Fruit fly (Drosophila melanogaster) whole organism, embryonic: ENCODE measurements around the gene Nsun5.

Experiments used
- Atf3 ChIP-seq: fragments of 200-800 bp; sonication (Bioruptor generic); optimal IDR thresholded peaks from 3 replicates; lab custom pipeline; 2016; ENCODE audit warnings: missing biosample characterization, missing genetic modification characterization
- Bdp1 ChIP-seq: fragments of 200-800 bp; sonication (Bioruptor generic); optimal IDR thresholded peaks from 3 replicates; lab custom pipeline; 2016; ENCODE audit warnings: missing biosample characterization, missing genetic modification characterization
- Bteb2 ChIP-seq: fragments of 200-800 bp; sonication (Bioruptor generic); optimal IDR thresholded peaks from 2 replicates; lab custom pipeline; 2016; ENCODE audit warnings: missing biosample characterization, missing genetic modification characterization
- CG10431 ChIP-seq: fragments of 200-800 bp; sonication (Bioruptor generic); optimal IDR thresholded peaks from 3 replicates; lab custom pipeline; 2018; ENCODE audit warnings: missing biosample characterization, mild to moderate bottlenecking, missing genetic modification characterization
- CG11085 ChIP-seq: fragments of 200-800 bp; sonication (Bioruptor generic); IDR thresholded peaks from 2 replicates; pipeline ENCODE4 v1.3.6; 2022; ENCODE audit warnings: missing biosample characterization, missing genetic modification characterization
- CG11398 ChIP-seq: fragments of 200-800 bp; sonication (Bioruptor generic); optimal IDR thresholded peaks from 2 replicates; lab custom pipeline; 2016; ENCODE audit warnings: missing biosample characterization, missing genetic modification characterization
- CG11456 ChIP-seq: fragments of 200-800 bp; sonication (Bioruptor generic); IDR thresholded peaks from 3 replicates; pipeline ENCODE4 v1.3.6; 2022; ENCODE audit warnings: missing biosample characterization, missing genetic modification characterization
- CG11560 ChIP-seq: fragments of 200-800 bp; sonication (Bioruptor generic); IDR thresholded peaks from 3 replicates; pipeline ENCODE4 v1.3.6; 2022; ENCODE audit warnings: missing biosample characterization, missing genetic modification characterization
- CG12155 ChIP-seq: fragments of 200-800 bp; sonication (Bioruptor generic); optimal IDR thresholded peaks from 3 replicates; lab custom pipeline; 2016; ENCODE audit warnings: missing biosample characterization, missing genetic modification characterization
- CG1233 ChIP-seq: fragments of 200-800 bp; sonication (Bioruptor generic); optimal IDR thresholded peaks from 4 replicates; lab custom pipeline; 2018; ENCODE audit warnings: missing biosample characterization, mild to moderate bottlenecking, missing genetic modification characterization
- CG13287 ChIP-seq: fragments of 200-800 bp; sonication (Bioruptor generic); IDR thresholded peaks from 2 replicates; pipeline ENCODE4 v1.3.6; 2022; ENCODE audit warnings: missing biosample characterization, missing genetic modification characterization; ENCODE audit not compliant: partially characterized antibody
- CG13296 ChIP-seq: fragments of 200-800 bp; sonication (Bioruptor generic); optimal IDR thresholded peaks from 3 replicates; lab custom pipeline; 2018; ENCODE audit warnings: missing biosample characterization, mild to moderate bottlenecking, missing genetic modification characterization
- CG14667 ChIP-seq: fragments of 200-800 bp; sonication (Bioruptor generic); IDR thresholded peaks from 2 replicates; pipeline ENCODE4 v1.3.6; 2022; ENCODE audit warnings: missing biosample characterization, missing genetic modification characterization
- CG16779 ChIP-seq: fragments of 200-800 bp; sonication (Bioruptor generic); IDR thresholded peaks from 2 replicates; pipeline ENCODE4 v1.3.6; 2022; ENCODE audit warnings: missing biosample characterization, missing genetic modification characterization
- CG17912 ChIP-seq: fragments of 200-800 bp; sonication (Bioruptor generic); optimal IDR thresholded peaks from 2 replicates; lab custom pipeline; 2018; ENCODE audit warnings: missing biosample characterization, mild to moderate bottlenecking, missing genetic modification characterization
- CG2202 ChIP-seq: fragments of 200-800 bp; sonication (Bioruptor generic); optimal IDR thresholded peaks from 2 replicates; lab custom pipeline; 2018; ENCODE audit warnings: missing biosample characterization, mild to moderate bottlenecking, missing genetic modification characterization
- CG3065 ChIP-seq: fragments of 200-800 bp; sonication (Bioruptor generic); optimal IDR thresholded peaks from 2 replicates; lab custom pipeline; 2016; ENCODE audit warnings: missing biosample characterization, missing genetic modification characterization
- CG32772 ChIP-seq: fragments of 200-800 bp; sonication (Bioruptor generic); IDR thresholded peaks from 2 replicates; pipeline ENCODE4 v1.3.6; 2022; ENCODE audit warnings: missing biosample characterization, missing genetic modification characterization
- CG34422 ChIP-seq: fragments of 200-800 bp; sonication (Bioruptor generic); IDR thresholded peaks from 3 replicates; pipeline ENCODE4 v1.3.6; 2022; ENCODE audit warnings: missing biosample characterization, missing genetic modification characterization
- CG3847 ChIP-seq: fragments of 200-800 bp; sonication (Bioruptor generic); IDR thresholded peaks from 2 replicates; pipeline ENCODE4 v1.3.6; 2022; ENCODE audit warnings: missing biosample characterization, missing genetic modification characterization
- CG6683 ChIP-seq: fragments of 200-800 bp; sonication (Bioruptor generic); optimal IDR thresholded peaks from 2 replicates; lab custom pipeline; 2017; ENCODE audit warnings: missing biosample characterization, mild to moderate bottlenecking, missing genetic modification characterization, missing genetic modification reagents
- CG6854 ChIP-seq: fragments of 200-800 bp; sonication (Bioruptor generic); optimal IDR thresholded peaks from 3 replicates; lab custom pipeline; 2017; ENCODE audit warnings: missing biosample characterization, mild to moderate bottlenecking, missing genetic modification characterization
- CG7987 ChIP-seq: fragments of 200-800 bp; sonication (Bioruptor generic); optimal IDR thresholded peaks from 2 replicates; lab custom pipeline; 2018; ENCODE audit warnings: missing biosample characterization, mild to moderate bottlenecking, missing genetic modification characterization, moderate library complexity
- CG8281 ChIP-seq: fragments of 200-800 bp; sonication (Bioruptor generic); optimal IDR thresholded peaks from 2 replicates; lab custom pipeline; 2018; ENCODE audit warnings: missing biosample characterization, mild to moderate bottlenecking, missing genetic modification characterization, moderate library complexity
- CG8765 ChIP-seq: fragments of 200-800 bp; sonication (Bioruptor generic); IDR thresholded peaks from 2 replicates; pipeline ENCODE4 v1.3.6; 2022; ENCODE audit warnings: missing biosample characterization, missing genetic modification characterization
- CG9437 ChIP-seq: fragments of 200-800 bp; sonication (Bioruptor generic); optimal IDR thresholded peaks from 2 replicates; lab custom pipeline; 2018; ENCODE audit warnings: missing biosample characterization, mild to moderate bottlenecking, missing genetic modification characterization
- CkIIα-i1 ChIP-seq: fragments of 200-800 bp; sonication (Bioruptor generic); IDR thresholded peaks from 2 replicates; pipeline ENCODE4 v1.3.6; 2022; ENCODE audit warnings: missing biosample characterization, missing genetic modification characterization
- CoRest ChIP-seq: fragments of 200-800 bp; sonication (Bioruptor generic); optimal IDR thresholded peaks from 3 replicates; lab custom pipeline; 2018; ENCODE audit warnings: missing biosample characterization, mild to moderate bottlenecking, missing genetic modification characterization, moderate library complexity
- Eip74EF ChIP-seq, 2 experiments: fragments of 200-800 bp in 1 of 2; fragments of >200 bp in 1 of 2; sonication (Bioruptor generic) in 1 of 2; optimal IDR thresholded peaks; 2 replicates each; lab custom pipeline; 2017 to 2019; ENCODE audit warnings: missing biosample characterization in 2 of 2, missing genetic modification characterization in 2 of 2, mild to moderate bottlenecking in 1 of 2, moderate library complexity in 1 of 2
- Ets65A ChIP-seq: fragments of 200-800 bp; sonication (Bioruptor generic); peaks from one replicate; lab custom pipeline; 2016; ENCODE audit warnings: missing biosample characterization, missing genetic modification characterization
- Gug ChIP-seq: fragments of 200-800 bp; sonication (Bioruptor generic); IDR thresholded peaks from 4 replicates; pipeline ENCODE4 v1.3.6; 2022; ENCODE audit warnings: missing biosample characterization, missing genetic modification characterization
- Hr51 ChIP-seq, 2 experiments: fragments of 200-800 bp; sonication (Bioruptor generic); optimal IDR thresholded peaks; 2 replicates in 1 of 2; 3 replicates in 1 of 2; lab custom pipeline; 2016 to 2018; ENCODE audit warnings: missing biosample characterization in 2 of 2, missing genetic modification characterization in 2 of 2, mild to moderate bottlenecking in 1 of 2, moderate library complexity in 1 of 2
- Pdp1 ChIP-seq, 2 experiments: fragments of 200-800 bp; sonication (Bioruptor generic); optimal IDR thresholded peaks; 3 replicates each; lab custom pipeline; 2016; ENCODE audit warnings: missing biosample characterization in 2 of 2, missing genetic modification characterization in 2 of 2, mild to moderate bottlenecking in 1 of 2, moderate library complexity in 1 of 2
- abd-A ChIP-seq: fragments of 200-800 bp; sonication (Bioruptor generic); optimal IDR thresholded peaks from 3 replicates; lab custom pipeline; 2019; ENCODE audit warnings: missing biosample characterization, mild to moderate bottlenecking, missing genetic modification characterization, moderate library complexity
- amos ChIP-seq: fragments of 200-800 bp; sonication (Bioruptor generic); IDR thresholded peaks from 2 replicates; pipeline ENCODE4 v1.3.6; 2022; ENCODE audit warnings: missing biosample characterization, missing genetic modification characterization; ENCODE audit not compliant: partially characterized antibody
- ash1 ChIP-seq: fragments of 200-800 bp; sonication (Bioruptor generic); optimal IDR thresholded peaks from 2 replicates; lab custom pipeline; 2018; ENCODE audit warnings: missing biosample characterization, mild to moderate bottlenecking, missing genetic modification characterization
- chinmo ChIP-seq: fragments of 200-800 bp; sonication (Bioruptor generic); IDR thresholded peaks from 4 replicates; pipeline ENCODE4 v1.3.6; 2022; ENCODE audit warnings: missing biosample characterization, missing genetic modification characterization; ENCODE audit not compliant: partially characterized antibody
- ems ChIP-seq: fragments of 200-800 bp; sonication (Bioruptor generic); optimal IDR thresholded peaks from 3 replicates; lab custom pipeline; 2016; ENCODE audit warnings: missing biosample characterization, missing genetic modification characterization
- hbn ChIP-seq: fragments of 200-800 bp; sonication (Bioruptor generic); IDR thresholded peaks from 2 replicates; pipeline ENCODE4 v1.3.6; 2022; ENCODE audit warnings: missing biosample characterization, missing genetic modification characterization; ENCODE audit not compliant: partially characterized antibody
- inv ChIP-seq: fragments of 200-800 bp; sonication (Bioruptor generic); IDR thresholded peaks from 2 replicates; pipeline ENCODE4 v1.3.6; 2022; ENCODE audit warnings: missing biosample characterization, missing genetic modification characterization; ENCODE audit not compliant: partially characterized antibody
- knrl ChIP-seq: fragments of 200-800 bp; sonication (Bioruptor generic); IDR thresholded peaks from 3 replicates; pipeline ENCODE4 v1.3.6; 2022; ENCODE audit warnings: missing biosample characterization, missing genetic modification characterization; ENCODE audit not compliant: partially characterized antibody
- nmo ChIP-seq: fragments of 200-800 bp; sonication (Bioruptor generic); optimal IDR thresholded peaks from 2 replicates; lab custom pipeline; 2018; ENCODE audit warnings: missing biosample characterization, mild to moderate bottlenecking, missing genetic modification characterization, moderate library complexity
- pum ChIP-seq: fragments of 200-800 bp; sonication (Bioruptor generic); optimal IDR thresholded peaks from 2 replicates; lab custom pipeline; 2016; ENCODE audit warnings: missing biosample characterization, missing genetic modification characterization
- rib ChIP-seq: fragments of 200-800 bp; sonication (Bioruptor generic); IDR thresholded peaks from 2 replicates; pipeline ENCODE4 v1.3.6; 2022; ENCODE audit warnings: missing biosample characterization, missing genetic modification characterization
- sd ChIP-seq: fragments of 200-800 bp; sonication (Bioruptor generic); optimal IDR thresholded peaks from 3 replicates; lab custom pipeline; 2018; ENCODE audit warnings: missing biosample characterization, mild to moderate bottlenecking, missing genetic modification characterization, moderate library complexity
- sisA ChIP-seq: fragments of 200-800 bp; sonication (Bioruptor generic); IDR thresholded peaks from 2 replicates; pipeline ENCODE4 v1.3.6; 2022; ENCODE audit warnings: missing biosample characterization, missing genetic modification characterization
- sna ChIP-seq: fragments of 200-800 bp; sonication (Bioruptor generic); IDR thresholded peaks from 2 replicates; pipeline ENCODE4 v1.3.6; 2022; ENCODE audit warnings: missing biosample characterization, missing genetic modification characterization; ENCODE audit not compliant: partially characterized antibody
- trem ChIP-seq: fragments of 200-800 bp; optimal IDR thresholded peaks from 3 replicates; lab custom pipeline; 2019; ENCODE audit warnings: missing biosample characterization, mild to moderate bottlenecking, missing genetic modification characterization, moderate library complexity
- trh ChIP-seq: fragments of 200-800 bp; sonication (Bioruptor generic); optimal IDR thresholded peaks from 2 replicates; lab custom pipeline; 2016; ENCODE audit warnings: missing biosample characterization, missing genetic modification characterization
- zfh1 ChIP-seq: fragments of 200-800 bp; sonication (Bioruptor generic); IDR thresholded peaks from 3 replicates; pipeline ENCODE4 v1.3.6; 2022; ENCODE audit warnings: missing biosample characterization, missing genetic modification characterization

Gene Nsun5

dm6 chr3R:19162135-19162616 lies at the start of gene Nsun5, which contains the start of gene CG42359 (continued):
- TF ChIP-seq CG6854 (GFP tag; lab: Kevin White, UChicago) (peak; percentile 28), Bdp1 (GFP tag; lab: Kevin White, UChicago) (peak; percentile 82), nmo (GFP tag; lab: Kevin White, UChicago) (peak; percentile 92), CG10431 (GFP tag; lab: Kevin White, UChicago) (peak; percentile 30), CoRest (tag; lab: Kevin White, UChicago) (peak; percentile 90), CG8765 (GFP tag; lab: Robert Waterston, UW) (peak; percentile 81), amos (GFP tag; lab: Robert Waterston, UW) (peak; percentile 90), Gug (peak; percentile 89), CG16779 (GFP tag; lab: Robert Waterston, UW) (0 out of 2 replicates have a peak, but pooled peaks have one; percentile 35), CG3847 (GFP tag; lab: Robert Waterston, UW) (peak; percentile 84), Hr51 (GFP tag; optimal IDR thresholded peaks at IDR 0.05; lab: Kevin White, UChicago) (peak; percentile 84 to 87), knrl (peak; percentile 92), CG13287 (GFP tag; lab: Robert Waterston, UW) (peak; percentile 97), CG11456 (peak; percentile 91), CG1233 (GFP tag; lab: Kevin White, UChicago) (peak; percentile 81), CG13296 (GFP tag; lab: Kevin White, UChicago) (peak; percentile 78), CG32772 (GFP tag; lab: Robert Waterston, UW) (peak; percentile 84), trem (peak; percentile 95), Ets65A (GFP tag; lab: Kevin White, UChicago) (peak; percentile 99), ash1 (peak; percentile 57), inv (GFP tag; lab: Robert Waterston, UW) (peak; percentile 81), Eip74EF (GFP tag; optimal IDR thresholded peaks at IDR 0.05; lab: Kevin White, UChicago) (peak in 1 of 2 experiments; percentile 63), Pdp1 (GFP tag; optimal IDR thresholded peaks at IDR 0.05; lab: Kevin White, UChicago) (peak; percentile 91 to 94), CG9437 (peak; percentile 55), CG11085 (peak; percentile 84), CG6683 (peak; percentile 71), CG12155 (GFP tag; lab: Kevin White, UChicago) (peak; percentile 90), CG11560 (peak; percentile 94), CG17912 (GFP tag; lab: Kevin White, UChicago) (peak; percentile 37), chinmo (GFP tag; lab: Robert Waterston, UW) (peak; percentile 87; the same call in 3 of the 4 replicates), CG11398 (GFP tag; lab: Kevin White, UChicago) (peak; percentile 86)

dm6 chr3R:19211778-19212177 lies 49.7 kb upstream of the Nsun5 start, which contains the start of gene cry:
Gene cry (plus strand): TSS chr3R:19212154.
- TF ChIP-seq CG34422: 0 out of 3 replicates have a peak, but pooled peaks have one; percentile 35
- TF ChIP-seq sd (tag; lab: Kevin White, UChicago): no peak
- peak; percentile 41; the same call in 1 of the 2 replicates for TF ChIP-seq sisA (GFP tag; lab: Robert Waterston, UW)
- no peak for TF ChIP-seq CkIIα-i1
- no peak for TF ChIP-seq Bteb2
- TF ChIP-seq abd-A (tag; lab: Kevin White, UChicago): no peak
- TF ChIP-seq trh (GFP tag; lab: Kevin White, UChicago): no peak
- TF ChIP-seq CG7987 (GFP tag; lab: Kevin White, UChicago): no peak
- TF ChIP-seq sna: no peak
- TF ChIP-seq hbn (GFP tag; lab: Robert Waterston, UW): no peak
- peak; percentile 3 for TF ChIP-seq CG8281 (tag; lab: Kevin White, UChicago)
- TF ChIP-seq CG3065 (GFP tag; lab: Kevin White, UChicago): no peak
- no peak for TF ChIP-seq pum (GFP tag; lab: Kevin White, UChicago)
- no peak for TF ChIP-seq rib (GFP tag; lab: Robert Waterston, UW)
- TF ChIP-seq Atf3 (GFP tag; lab: Kevin White, UChicago): no peak
- peak; percentile 45 for TF ChIP-seq CG2202
- no peak for TF ChIP-seq ems (GFP tag; lab: Kevin White, UChicago)
- no peak for TF ChIP-seq zfh1 (GFP tag; lab: Robert Waterston, UW)
- no peak for TF ChIP-seq CG14667
- no peak for TF ChIP-seq CG8765 (GFP tag; lab: Robert Waterston, UW)
